Fruit fly (Drosophila melanogaster) whole organism, adult: ENCODE measurements around the gene Cfp1.

Experiments
- CG12768 ChIP-seq: fragments of 200-800 bp; sonication (Bioruptor generic); optimal IDR thresholded peaks from 2 replicates; lab custom pipeline; 2017; ENCODE audit warnings: missing biosample characterization, missing genetic modification characterization, mild to moderate bottlenecking, moderate library complexity, missing genetic modification reagents
- Mnt ChIP-seq: fragments of 200-800 bp; sonication (Bioruptor generic); optimal IDR thresholded peaks from 2 replicates; lab custom pipeline; 2016; ENCODE audit warnings: missing biosample characterization, mild to moderate bottlenecking, missing genetic modification characterization
- ovo ChIP-seq: fragments of 200-800 bp; sonication (Bioruptor generic); optimal IDR thresholded peaks from 2 replicates; lab custom pipeline; 2016; ENCODE audit warnings: missing biosample characterization, missing genetic modification characterization
- tj ChIP-seq: fragments of 200-800 bp; sonication (Bioruptor generic); optimal IDR thresholded peaks from 3 replicates; lab custom pipeline; 2017; ENCODE audit warnings: missing biosample characterization, mild to moderate bottlenecking, missing genetic modification characterization, moderate library complexity

dm6 chrX:9225137-9225536, 47.6 kb downstream of the Cfp1 start, which contains the start of gene CG15370:
- no peak for TF ChIP-seq ovo (GFP tag; lab: Kevin White, UChicago)
- no peak for TF ChIP-seq Mnt (GFP tag; lab: Kevin White, UChicago)
- no peak for TF ChIP-seq tj (GFP tag; lab: Kevin White, UChicago)
- TF ChIP-seq CG12768 (GFP tag; lab: Kevin White, UChicago), result no peak
